Fruit fly (Drosophila melanogaster): ENCODE data around the gene Deaf1.

The Deaf1 gene

DNA sequence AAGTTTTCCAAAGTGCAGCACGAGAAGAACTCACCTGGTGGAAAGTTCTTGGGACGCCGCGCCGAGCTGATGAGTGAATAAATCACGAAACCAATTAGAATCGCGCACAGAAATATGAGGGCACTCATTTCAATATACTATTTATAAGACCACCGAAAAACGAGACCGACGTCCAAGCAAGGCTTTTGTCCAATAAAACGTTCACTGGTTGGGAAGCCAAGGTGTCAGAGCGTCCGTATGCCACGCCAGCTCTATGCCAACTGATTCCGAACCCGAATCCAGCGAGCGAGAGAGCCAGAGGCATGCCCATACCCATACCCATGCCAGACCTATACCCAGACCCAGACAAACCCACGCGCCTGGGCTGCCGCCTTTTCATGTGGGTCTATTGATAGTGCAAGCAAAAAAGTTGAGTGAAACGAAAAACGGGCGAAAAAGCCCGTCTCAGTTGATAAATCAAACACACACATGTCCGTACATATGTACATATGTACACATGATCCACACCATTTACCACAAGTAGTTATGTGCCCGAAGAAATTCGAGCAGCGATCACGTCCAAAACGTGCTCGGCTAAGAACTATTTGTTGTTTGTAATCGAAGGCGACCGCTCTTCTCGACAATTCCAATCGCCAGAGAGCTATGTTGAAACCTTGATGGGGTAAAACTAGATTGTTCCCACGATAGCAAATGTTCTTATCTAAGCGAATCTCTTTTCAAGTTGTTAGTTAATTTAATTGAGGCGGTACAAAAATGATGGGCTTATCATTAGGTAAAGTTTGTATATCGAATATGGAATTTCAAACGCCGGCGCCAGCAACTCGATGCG is 4.7 kb upstream of the Deaf1 start, which contains the start of gene Cyp305a1 (continued):
- TF ChIP-seq CG8281 (tag; optimal IDR thresholded peaks at IDR 0.05) (no peak), CTCF (GFP tag; optimal IDR thresholded peaks at IDR 0.05) (no peak), HmgD (GFP tag; optimal IDR thresholded peaks at IDR 0.05) (no peak), cad (GFP tag; optimal IDR thresholded peaks at IDR 0.05) (no peak), CG8924 (tag; optimal IDR thresholded peaks at IDR 0.05) (no peak), Deaf1 (tag; optimal IDR thresholded peaks at IDR 0.05) (peak; percentile 68), fd102C (GFP tag; optimal IDR thresholded peaks at IDR 0.05) (no peak), grn (GFP tag; optimal IDR thresholded peaks at IDR 0.05) (peak; percentile 56), sim (GFP tag; IDR thresholded peaks at IDR 0.05) (0 out of 2 replicates have a peak, but pooled peaks have one; percentile 14), sob (GFP tag; IDR thresholded peaks at IDR 0.05) (peak; percentile 54; the same call in 1 of the 2 replicates), Stat92E (GFP tag; optimal IDR thresholded peaks at IDR 0.05) (no peak), Drgx (GFP tag; IDR thresholded peaks at IDR 0.05) (no peak), Mad (GFP tag; optimal IDR thresholded peaks at IDR 0.05) (no peak), Mrtf (GFP tag; IDR thresholded peaks at IDR 0.05) (0 out of 3 replicates have a peak, but pooled peaks have one; percentile 28), Nf-YC (tag; optimal IDR thresholded peaks at IDR 0.05) (no peak), pb (GFP tag; optimal IDR thresholded peaks at IDR 0.05) (no peak), hth (optimal IDR thresholded peaks at IDR 0.05) (no peak), B-H2 (GFP tag; optimal IDR thresholded peaks at IDR 0.05) (peak; percentile 51), CG10274 (GFP tag; optimal IDR thresholded peaks at IDR 0.05) (no peak), nau (GFP tag; optimal IDR thresholded peaks at IDR 0.05) (no peak), CG14965 (GFP tag; optimal IDR thresholded peaks at IDR 0.05; ENCODE audit: borderline replicate concordance) (no peak), BtbVII (GFP tag; optimal IDR thresholded peaks at IDR 0.05) (no peak), CG4854 (GFP tag; optimal IDR thresholded peaks at IDR 0.05) (no peak), CG1603 (tag; optimal IDR thresholded peaks at IDR 0.05) (no peak), Dbx (GFP tag; IDR thresholded peaks at IDR 0.05) (0 out of 3 replicates have a peak, but pooled peaks have one; percentile 44), cwo (GFP tag; optimal IDR thresholded peaks at IDR 0.05) (peak; percentile 74), Fer1 (GFP tag; optimal IDR thresholded peaks at IDR 0.05) (peak; percentile 58), tap (tag; optimal IDR thresholded peaks at IDR 0.05) (no peak), CG30431 (GFP tag; optimal IDR thresholded peaks at IDR 0.05) (no peak), Dll (GFP tag; IDR thresholded peaks at IDR 0.05; ENCODE audit: partially characterized antibody) (no peak), CG12104 (GFP tag; optimal IDR thresholded peaks at IDR 0.05) (no peak), CG3726 (GFP tag; IDR thresholded peaks at IDR 0.05) (no peak), CG34376 (GFP tag; optimal IDR thresholded peaks at IDR 0.05) (peak; percentile 63), az2 (GFP tag; optimal IDR thresholded peaks at IDR 0.05) (no peak), Jarid2 (GFP tag; optimal IDR thresholded peaks at IDR 0.05) (no peak), Nf-YB (GFP tag; optimal IDR thresholded peaks at IDR 0.05) (no peak), sima (GFP tag; optimal IDR thresholded peaks at IDR 0.05) (no peak), CG1602 (GFP tag; optimal IDR thresholded peaks at IDR 0.05) (no peak), ap (GFP tag; IDR thresholded peaks at IDR 0.05) (no peak), emc (GFP tag; optimal IDR thresholded peaks at IDR 0.05) (no peak), CG8765 (GFP tag; IDR thresholded peaks at IDR 0.05) (no peak), hbn (GFP tag; IDR thresholded peaks at IDR 0.05; ENCODE audit: partially characterized antibody) (no peak), dmrt99B (tag; optimal IDR thresholded peaks at IDR 0.05) (no peak), gt (GFP tag; IDR thresholded peaks at IDR 0.05) (no peak)

All from whole organism, embryonic.